Fruit fly (Drosophila melanogaster) whole organism, embryonic: ENCODE measurements around the gene Mondo.

Experiments
- Abd-B ChIP-seq: fragments of 200-800 bp; sonication (Bioruptor generic); optimal IDR thresholded peaks from 2 replicates; lab custom pipeline; 2018; ENCODE audit warnings: missing biosample characterization, mild to moderate bottlenecking, missing genetic modification characterization, moderate library complexity
- CG11247 ChIP-seq: fragments of 200-800 bp; sonication (Bioruptor generic); IDR thresholded peaks from 2 replicates; pipeline ENCODE4 v1.3.6; 2022; ENCODE audit warnings: missing biosample characterization, missing genetic modification characterization
- CG12104 ChIP-seq: fragments of 200-800 bp; sonication (Bioruptor generic); optimal IDR thresholded peaks from 3 replicates; lab custom pipeline; 2016; ENCODE audit warnings: missing biosample characterization, missing genetic modification characterization
- CG17186 ChIP-seq: fragments of 200-800 bp; sonication (Bioruptor generic); optimal IDR thresholded peaks from 3 replicates; lab custom pipeline; 2017; ENCODE audit warnings: missing biosample characterization, missing genetic modification reagents, missing genetic modification characterization
- CG3163 ChIP-seq: fragments of 200-800 bp; sonication (Bioruptor generic); optimal IDR thresholded peaks from 3 replicates; lab custom pipeline; 2016; ENCODE audit warnings: missing biosample characterization, missing genetic modification characterization
- CG32532 ChIP-seq: fragments of 200-800 bp; sonication (Bioruptor generic); IDR thresholded peaks from 2 replicates; pipeline ENCODE4 v1.3.6; 2022; ENCODE audit warnings: missing biosample characterization, missing genetic modification characterization
- Hmr ChIP-seq: fragments of 200-800 bp; sonication (Bioruptor generic); optimal IDR thresholded peaks from 3 replicates; lab custom pipeline; 2017; ENCODE audit warnings: mild to moderate bottlenecking, missing biosample characterization, missing genetic modification reagents, missing genetic modification characterization
- MESR4 ChIP-seq: fragments of 200-800 bp; sonication (Bioruptor generic); optimal IDR thresholded peaks from 2 replicates; lab custom pipeline; 2018; ENCODE audit warnings: missing biosample characterization, mild to moderate bottlenecking, missing genetic modification characterization, moderate library complexity
- Sin3A ChIP-seq: fragments of >200 bp; optimal IDR thresholded peaks from 2 replicates; lab custom pipeline; 2018
- bowl ChIP-seq: fragments of 200-800 bp; sonication (Bioruptor generic); IDR thresholded peaks from 2 replicates; pipeline ENCODE4 v1.3.6; 2022; ENCODE audit warnings: missing biosample characterization, missing genetic modification characterization
- ken ChIP-seq: fragments of 200-800 bp; sonication (Bioruptor generic); IDR thresholded peaks from 3 replicates; pipeline ENCODE4 v1.3.6; 2022; ENCODE audit warnings: missing biosample characterization, missing genetic modification characterization
- lbe ChIP-seq: fragments of 200-800 bp; sonication (Bioruptor generic); optimal IDR thresholded peaks from 2 replicates; lab custom pipeline; 2016; ENCODE audit warnings: missing biosample characterization, mild to moderate bottlenecking, missing genetic modification characterization
- pros ChIP-seq: fragments of 200-800 bp; sonication (Bioruptor generic); optimal IDR thresholded peaks from 3 replicates; lab custom pipeline; 2019; ENCODE audit warnings: missing biosample characterization, mild to moderate bottlenecking, missing genetic modification characterization, moderate library complexity
- sr ChIP-seq: fragments of 200-800 bp; sonication (Bioruptor generic); IDR thresholded peaks from 3 replicates; pipeline ENCODE4 v1.3.6; 2022; ENCODE audit warnings: missing biosample characterization, missing genetic modification characterization

dm6 chr2L:21260869-21261268 lies 49.0 kb downstream of the Mondo start:
- TF ChIP-seq pros (GFP tag; lab: Kevin White, UChicago) (no peak), CG17186 (GFP tag; lab: Kevin White, UChicago) (peak; percentile 41), Hmr (no peak), MESR4 (GFP tag; lab: Kevin White, UChicago) (no peak), CG12104 (GFP tag; lab: Kevin White, UChicago) (no peak), CG3163 (GFP tag; lab: Kevin White, UChicago) (no peak), ken (no peak), Sin3A (lab: Kevin White, UChicago) (peak; percentile 37), CG11247 (GFP tag; lab: Robert Waterston, UW) (no peak), CG32532 (no peak; the same call in 1 of the 2 replicates), Abd-B (no peak), sr (GFP tag; lab: Robert Waterston, UW) (no peak), lbe (GFP tag; lab: Kevin White, UChicago) (peak; percentile 23), bowl (GFP tag; lab: Robert Waterston, UW) (no peak)
